Fruit fly (Drosophila melanogaster) whole organism: ENCODE measurements around the gene CG31793.

ENCODE experiments used
- CG8478 ChIP-seq: fragments of >200 bp; optimal IDR thresholded peaks from 2 replicates; lab custom pipeline; 2018; ENCODE audit warnings: inconsistent platforms
- Dll ChIP-seq: fragments of >200 bp; optimal IDR thresholded peaks from 2 replicates; lab custom pipeline; 2017
- EcR ChIP-seq, 2 experiments: fragments of >200 bp; optimal IDR thresholded peaks; 2 replicates each; lab custom pipeline; 2017; ENCODE audit warnings: missing biosample characterization in 2 of 2, missing genetic modification characterization in 2 of 2, missing genetic modification reagents in 2 of 2
- pan ChIP-seq: fragments of >200 bp; optimal IDR thresholded peaks from 2 replicates; lab custom pipeline; 2017
- psq ChIP-seq: fragments of >200 bp; optimal IDR thresholded peaks from 2 replicates; lab custom pipeline; 2017
- usp ChIP-seq: fragments of >200 bp; optimal IDR thresholded peaks from 2 replicates; lab custom pipeline; 2017; ENCODE audit warnings: missing biosample characterization, missing genetic modification characterization, mixed read lengths

Gene CG31793

dm6 chr2L:19024744-19025059 is 21.5 kb downstream of the CG31793 start:
- TF ChIP-seq EcR (GFP tag; optimal IDR thresholded peaks at IDR 0.05; lab: Kevin White, UChicago) (no peak), pan (lab: Kevin White, UChicago) (no peak), psq (lab: Kevin White, UChicago) (no peak), Dll (no peak), usp (GFP tag; lab: Kevin White, UChicago) (no peak)

DNA sequence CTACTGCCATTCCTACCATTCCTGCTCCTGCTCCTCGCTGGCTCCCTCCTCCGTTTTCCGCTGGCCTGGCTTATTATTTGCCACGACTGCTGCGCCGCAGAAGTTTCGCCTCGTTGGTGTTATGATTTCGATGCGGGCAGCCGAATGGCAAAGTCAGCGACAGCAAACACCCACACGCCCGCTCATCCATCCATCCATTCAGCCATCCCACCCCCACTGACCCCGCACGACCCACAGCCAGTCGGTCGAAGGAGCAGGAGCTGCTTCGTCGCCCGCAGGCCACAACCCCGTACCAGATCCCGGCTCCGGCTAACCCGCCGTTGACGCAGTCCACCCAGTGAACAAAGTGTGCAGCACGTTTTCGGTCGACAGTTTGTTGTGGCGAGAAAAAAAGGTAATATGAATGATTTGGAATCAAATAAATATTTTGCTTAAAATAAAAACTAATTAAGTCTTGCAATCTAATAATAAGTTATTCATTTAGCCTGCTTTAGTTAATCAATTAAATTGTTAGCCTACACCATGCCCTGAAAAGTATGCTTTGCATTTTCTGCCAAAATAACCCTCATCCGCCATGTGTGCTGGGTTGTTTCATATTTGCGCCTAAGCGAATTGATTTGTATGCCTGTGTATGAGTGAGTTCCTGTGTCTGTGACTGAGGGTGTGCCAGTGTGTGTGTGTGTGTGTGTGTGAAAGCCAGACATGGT is 23.5 kb downstream of the CG31793 start:
- no peak for TF ChIP-seq Dll
- TF ChIP-seq usp (GFP tag; lab: Kevin White, UChicago): no peak
- no peak for TF ChIP-seq psq (lab: Kevin White, UChicago)
- no peak for TF ChIP-seq CG8478 (lab: Kevin White, UChicago)
- no peak for TF ChIP-seq pan (lab: Kevin White, UChicago)
- TF ChIP-seq EcR (GFP tag; optimal IDR thresholded peaks at IDR 0.05; lab: Kevin White, UChicago): no peak

- no peak for TF ChIP-seq psq (lab: Kevin White, UChicago)
- no peak for TF ChIP-seq EcR (GFP tag; optimal IDR thresholded peaks at IDR 0.05; lab: Kevin White, UChicago)
- TF ChIP-seq usp (GFP tag; lab: Kevin White, UChicago): no peak
- no peak for TF ChIP-seq Dll
- TF ChIP-seq CG8478 (lab: Kevin White, UChicago): no peak
- no peak for TF ChIP-seq pan (lab: Kevin White, UChicago)
Measured at dm6 chr2L:19027246-19027886, 24.2 kb downstream of the CG31793 start, which contains the start of gene Sidpn. TSS of gene Sidpn (plus strand) at chr2L:19027710.

DNA sequence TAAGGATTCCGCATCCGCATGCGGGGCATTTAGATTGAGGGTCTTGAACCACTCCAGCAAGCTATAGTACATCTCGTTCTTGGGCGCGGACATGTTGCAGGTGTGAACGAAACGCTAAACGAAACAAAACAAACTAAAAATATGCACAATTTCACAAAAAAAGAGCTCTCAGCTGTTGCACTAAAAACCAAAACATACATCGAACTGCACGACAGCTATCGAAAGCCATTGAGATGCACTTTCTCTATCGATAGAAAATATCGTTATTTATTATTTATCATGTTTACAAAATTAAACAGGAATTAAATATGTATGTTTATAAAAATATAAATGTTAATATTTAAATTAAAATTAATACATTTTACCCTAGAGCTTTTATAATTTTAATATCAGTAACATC is 30.1 kb downstream of the CG31793 start, which contains the start of gene hook:
Gene hook (minus strand): TSS at position 211 of the 400 bp plus-strand sequence.
- no peak for TF ChIP-seq pan (lab: Kevin White, UChicago)
- TF ChIP-seq Dll: no peak
- TF ChIP-seq CG8478 (lab: Kevin White, UChicago): no peak
- TF ChIP-seq usp (GFP tag; lab: Kevin White, UChicago): no peak
- TF ChIP-seq psq (lab: Kevin White, UChicago): no peak
- TF ChIP-seq EcR (GFP tag; optimal IDR thresholded peaks at IDR 0.05; lab: Kevin White, UChicago): no peak

DNA sequence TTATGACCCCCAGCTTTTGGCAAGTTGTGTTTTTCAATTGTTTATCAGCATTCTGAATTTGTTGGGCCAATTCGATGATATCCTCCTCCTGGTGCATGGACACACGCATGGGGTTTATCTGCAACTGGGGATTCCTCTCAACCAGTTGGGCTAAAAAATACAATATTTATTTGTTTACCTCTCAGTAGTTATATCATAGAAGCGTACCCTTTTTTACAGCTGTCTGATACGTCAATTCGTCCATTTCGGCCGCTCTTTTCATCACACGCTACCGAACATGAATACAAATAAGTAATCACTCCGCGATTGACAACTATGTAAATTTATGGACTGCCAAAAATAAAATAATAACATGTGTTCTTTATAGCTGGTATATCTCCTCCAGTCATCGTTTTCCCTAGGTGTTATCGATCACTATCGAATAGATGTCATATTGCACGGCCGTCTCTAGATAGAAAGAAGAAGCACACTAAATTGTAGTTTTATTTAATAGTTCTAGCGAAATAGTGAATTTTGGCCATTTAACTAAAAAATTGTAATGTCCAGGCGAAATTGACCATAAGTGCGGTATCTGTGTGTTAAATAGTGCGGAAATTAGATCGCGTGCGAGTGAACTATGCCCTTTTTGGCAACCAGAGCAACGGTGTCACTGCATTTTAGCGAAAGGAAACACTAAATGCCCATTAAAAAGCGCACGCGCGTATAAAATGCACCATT is 31.2 kb downstream of the CG31793 start, which contains the start of the genes mib2 and CG31800:
Gene mib2 (plus strand): TSS at position 232 of the 717 bp plus-strand sequence.
Gene CG31800 (minus strand): TSS at position 364 of the 717 bp plus-strand sequence.
- TF ChIP-seq psq (lab: Kevin White, UChicago): no peak

DNA sequence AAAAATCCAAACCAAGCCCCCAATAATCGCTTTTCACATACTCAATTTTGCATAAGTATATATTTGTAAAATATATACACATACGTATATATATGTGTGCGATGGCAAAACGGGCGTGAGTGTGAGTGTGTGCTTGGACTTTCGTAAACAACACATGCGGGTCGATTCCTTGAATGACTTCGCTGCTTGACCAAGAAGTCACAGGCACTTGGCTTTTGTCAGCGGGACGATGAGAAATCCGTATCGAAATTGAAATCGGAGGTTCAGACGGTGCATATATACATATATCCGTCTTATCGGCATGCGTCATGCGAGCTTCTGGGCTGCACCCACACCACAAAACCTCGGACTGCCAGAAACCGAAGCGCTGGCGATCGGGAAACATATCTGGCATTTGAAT is 31.8 kb downstream of the CG31793 start:
- TF ChIP-seq CG8478 (lab: Kevin White, UChicago) (no peak), psq (lab: Kevin White, UChicago) (no peak), Dll (no peak), EcR (GFP tag; optimal IDR thresholded peaks at IDR 0.05; lab: Kevin White, UChicago) (no peak), pan (lab: Kevin White, UChicago) (no peak), usp (GFP tag; lab: Kevin White, UChicago) (no peak)

DNA sequence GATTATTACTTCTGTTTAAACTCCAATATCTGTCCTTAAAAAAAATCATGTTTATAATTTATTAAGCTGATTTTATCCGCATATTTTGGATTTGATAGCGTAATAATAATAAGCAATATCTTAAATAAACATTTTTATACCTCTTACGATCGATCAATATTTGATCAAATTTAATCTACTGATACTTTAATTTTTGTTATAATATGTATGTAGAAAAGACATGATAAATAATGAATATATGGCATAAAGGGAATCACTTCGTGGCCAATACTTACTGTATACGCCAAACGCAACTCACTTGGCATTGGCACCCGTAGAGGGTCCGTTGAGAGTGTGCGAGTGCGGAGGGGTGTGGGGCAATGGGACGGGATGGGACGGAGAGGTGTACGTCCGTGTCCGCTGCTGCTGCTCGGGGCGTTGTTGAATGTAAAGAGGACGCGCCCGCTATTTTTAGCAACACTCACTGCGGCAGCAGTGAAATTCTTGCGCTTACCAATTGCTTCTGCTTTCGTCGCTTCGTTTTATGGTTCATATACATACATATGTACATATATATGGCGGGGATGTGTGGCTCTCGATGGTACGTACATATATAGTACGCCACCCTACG is 33.0 kb downstream of the CG31793 start:
- no peak for TF ChIP-seq psq (lab: Kevin White, UChicago)

dm6 chr2L:19037011-19037410 is 33.8 kb downstream of the CG31793 start:
- TF ChIP-seq CG8478 (lab: Kevin White, UChicago) (no peak), usp (GFP tag; lab: Kevin White, UChicago) (no peak), Dll (no peak), pan (lab: Kevin White, UChicago) (no peak), psq (lab: Kevin White, UChicago) (no peak), EcR (GFP tag; optimal IDR thresholded peaks at IDR 0.05; lab: Kevin White, UChicago) (no peak)

DNA sequence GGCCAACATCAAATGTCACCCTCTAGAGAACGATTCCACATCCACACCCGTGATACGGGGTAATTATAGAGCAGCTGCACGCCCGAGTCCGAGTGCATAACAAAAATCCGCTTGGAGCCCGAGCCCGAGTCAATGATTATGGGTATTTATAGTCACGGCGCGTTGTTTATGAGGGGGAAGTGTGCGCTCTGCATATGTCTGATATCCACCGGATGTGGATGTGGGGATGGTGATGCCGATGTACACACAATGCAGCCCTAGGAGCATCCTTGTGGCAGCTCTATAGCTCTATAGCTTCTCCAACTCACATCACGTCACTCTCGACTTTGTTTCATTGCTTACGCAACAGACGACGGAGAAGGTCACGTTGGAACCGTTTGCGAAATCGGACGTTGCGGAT is 34.3 kb downstream of the CG31793 start:
- TF ChIP-seq usp (GFP tag; lab: Kevin White, UChicago) (no peak), EcR (GFP tag; optimal IDR thresholded peaks at IDR 0.05; lab: Kevin White, UChicago) (no peak), Dll (no peak), pan (lab: Kevin White, UChicago) (no peak), psq (lab: Kevin White, UChicago) (no peak), CG8478 (lab: Kevin White, UChicago) (no peak)

DNA sequence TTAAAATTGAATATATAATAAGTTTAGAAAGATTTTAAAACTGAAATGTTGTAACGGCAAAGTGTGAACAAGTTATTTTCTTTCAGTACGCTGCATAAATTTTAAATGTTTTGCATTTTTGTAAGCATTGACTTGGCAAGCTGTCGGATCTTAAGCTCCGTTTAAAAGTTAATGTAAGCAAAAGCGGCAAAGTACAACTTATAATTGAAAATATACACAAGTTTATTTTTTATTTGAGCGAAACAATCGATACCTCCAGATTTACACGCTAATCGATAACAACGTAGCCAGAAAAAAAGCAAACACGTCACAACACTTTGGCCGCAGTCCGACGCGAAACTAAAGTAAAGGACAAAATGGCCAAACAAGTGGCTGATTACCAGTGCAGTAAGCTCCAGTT is 38.4 kb downstream of the CG31793 start, which contains the start of gene Catsup:
Gene Catsup (plus strand): TSS at position 273 of the 400 bp plus-strand sequence.
- TF ChIP-seq usp (GFP tag; lab: Kevin White, UChicago) (no peak), Dll (no peak), psq (lab: Kevin White, UChicago) (no peak), pan (lab: Kevin White, UChicago) (no peak), CG8478 (lab: Kevin White, UChicago) (no peak), EcR (GFP tag; optimal IDR thresholded peaks at IDR 0.05; lab: Kevin White, UChicago) (no peak)

- TF ChIP-seq CG8478 (lab: Kevin White, UChicago) (no peak), pan (lab: Kevin White, UChicago) (no peak), EcR (GFP tag; optimal IDR thresholded peaks at IDR 0.05; lab: Kevin White, UChicago) (no peak), psq (lab: Kevin White, UChicago) (no peak), Dll (no peak), usp (GFP tag; lab: Kevin White, UChicago) (no peak)
Measured at dm6 chr2L:19045111-19045560, 42.0 kb downstream of the CG31793 start, which contains the start of the genes Ttc19 and Acn. TSS of gene Ttc19 (minus strand) at chr2L:19045148. TSS of gene Acn (plus strand) at chr2L:19045355.
